Worm (Caenorhabditis elegans): ENCODE measurements around the gene tsp-13.

DNA sequence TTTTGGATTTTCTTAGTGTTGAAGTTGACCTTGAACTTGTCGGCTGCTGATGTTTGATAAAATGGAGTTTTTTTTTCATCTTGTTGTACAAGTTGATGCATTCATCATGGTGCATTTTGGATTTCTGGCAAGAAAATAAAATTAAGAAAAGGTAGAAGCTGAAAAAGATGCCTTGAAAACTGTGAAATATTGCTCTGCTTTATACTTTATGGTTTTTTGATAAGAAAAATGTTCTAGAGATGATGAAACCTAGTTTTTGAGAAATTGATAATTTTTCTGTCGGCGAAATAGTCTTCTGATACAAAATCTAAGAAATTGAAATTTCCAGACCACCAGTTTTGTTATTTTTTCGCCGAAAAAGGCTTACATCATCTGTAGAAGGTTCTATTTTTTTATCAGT lies 1.6 kb upstream of the tsp-13 start, which contains the start of gene Y39B6A.69:
- TF ChIP-seq mdl-1 (tag; optimal IDR thresholded peaks at IDR 0.05): no peak
- TF ChIP-seq nfya-1 (tag; optimal IDR thresholded peaks at IDR 0.05; ENCODE audit: insufficient read depth): no peak
- TF ChIP-seq ceh-82 (tag; optimal IDR thresholded peaks at IDR 0.05): no peak
- TF ChIP-seq elt-2 (tag; optimal IDR thresholded peaks at IDR 0.05): no peak
- TF ChIP-seq egl-27 (tag; optimal IDR thresholded peaks at IDR 0.05): no peak
